Fruit fly (Drosophila melanogaster): ENCODE measurements around the gene Obp83b.

Gene Obp83b

DNA sequence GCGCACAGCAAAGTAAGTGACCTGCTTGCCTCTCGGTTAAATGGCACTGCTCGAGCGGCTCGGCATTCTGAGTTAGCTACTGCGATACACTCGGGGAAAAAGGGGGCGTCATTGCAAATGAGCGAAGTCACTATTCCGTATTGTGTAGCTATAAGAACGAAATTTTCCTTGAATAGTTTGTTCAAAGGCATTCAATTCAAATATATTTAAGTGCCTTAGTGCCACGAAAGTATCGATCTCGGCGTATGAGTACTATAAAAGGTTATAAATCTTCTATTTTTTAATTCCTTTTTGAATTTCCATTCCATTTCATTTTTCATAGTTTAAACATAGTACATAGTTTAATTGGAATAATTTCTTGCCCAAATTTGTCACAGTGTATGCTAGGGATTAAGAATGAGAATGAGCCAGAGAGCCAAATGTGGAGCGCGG lies 21.6 kb upstream of the Obp83b start (continued):
- no peak for TF ChIP-seq CG4730 (GFP tag; IDR thresholded peaks at IDR 0.05)
- peak; percentile 57 for TF ChIP-seq az2 (GFP tag; optimal IDR thresholded peaks at IDR 0.05)
- no peak for TF ChIP-seq gsb (GFP tag; IDR thresholded peaks at IDR 0.05)
- peak; percentile 26 for TF ChIP-seq CG12155 (GFP tag; optimal IDR thresholded peaks at IDR 0.05)
- TF ChIP-seq Ravus (GFP tag; IDR thresholded peaks at IDR 0.05) = no peak
- no peak for TF ChIP-seq Poxn (GFP tag; IDR thresholded peaks at IDR 0.05)
- TF ChIP-seq Side (GFP tag; optimal IDR thresholded peaks at IDR 0.05) = no peak
- TF ChIP-seq Fer1 (GFP tag; optimal IDR thresholded peaks at IDR 0.05) = peak; percentile 49
- peak; percentile 30 for TF ChIP-seq Abd-B (GFP tag; optimal IDR thresholded peaks at IDR 0.05)
- TF ChIP-seq BEAF-32 (GFP tag; optimal IDR thresholded peaks at IDR 0.05) = no peak
- no peak for TF ChIP-seq CG7987 (GFP tag; optimal IDR thresholded peaks at IDR 0.05)
- TF ChIP-seq CG8944 (GFP tag; optimal IDR thresholded peaks at IDR 0.05) = peak; percentile 26
- 0 out of 2 replicates have a peak, but pooled peaks have one; percentile 23 for TF ChIP-seq H2.0 (GFP tag; IDR thresholded peaks at IDR 0.05)
- peak; percentile 70 for TF ChIP-seq row (GFP tag; IDR thresholded peaks at IDR 0.05)
- no peak for TF ChIP-seq CG14667 (GFP tag; IDR thresholded peaks at IDR 0.05)
- TF ChIP-seq Optix (GFP tag; IDR thresholded peaks at IDR 0.05) = no peak
- no peak for TF ChIP-seq CG15514 (GFP tag; optimal IDR thresholded peaks at IDR 0.05)
- TF ChIP-seq CG13287 (GFP tag; IDR thresholded peaks at IDR 0.05; ENCODE audit: partially characterized antibody) = no peak
- TF ChIP-seq rib (GFP tag; IDR thresholded peaks at IDR 0.05) = no peak
- TF ChIP-seq pum (GFP tag; optimal IDR thresholded peaks at IDR 0.05) = no peak
- peak; percentile 61 for TF ChIP-seq CG11504 (tag; optimal IDR thresholded peaks at IDR 0.05)
- peak; percentile 42 for TF ChIP-seq CG16863 (GFP tag; optimal IDR thresholded peaks at IDR 0.05)
- TF ChIP-seq CG8359 (GFP tag; optimal IDR thresholded peaks at IDR 0.05; ENCODE audit: borderline replicate concordance) = no peak
- TF ChIP-seq CG2129 (GFP tag; IDR thresholded peaks at IDR 0.05; ENCODE audit: partially characterized antibody) = no peak
- no peak for TF ChIP-seq gfzf (GFP tag; optimal IDR thresholded peaks at IDR 0.05)
- TF ChIP-seq CG17829 (tag; optimal IDR thresholded peaks at IDR 0.05) = peak; percentile 46
- TF ChIP-seq CG2889 (GFP tag; IDR thresholded peaks at IDR 0.05) = no peak
- no peak for TF ChIP-seq H15 (GFP tag; IDR thresholded peaks at IDR 0.05)
- TF ChIP-seq Hr3 (GFP tag; optimal IDR thresholded peaks at IDR 0.05) = peak; percentile 38
- TF ChIP-seq crol (GFP tag; IDR thresholded peaks at IDR 0.05) = no peak
- no peak for TF ChIP-seq nom (GFP tag; optimal IDR thresholded peaks at IDR 0.05)
- no peak for TF ChIP-seq sna (GFP tag; IDR thresholded peaks at IDR 0.05; ENCODE audit: partially characterized antibody)
- no peak for TF ChIP-seq CG15601 (tag; optimal IDR thresholded peaks at IDR 0.05)
- no peak for TF ChIP-seq CG14050 (GFP tag; IDR thresholded peaks at IDR 0.05)
- no peak for TF ChIP-seq CG14860 (GFP tag; IDR thresholded peaks at IDR 0.05; ENCODE audit: partially characterized antibody)
- peak; percentile 49 for TF ChIP-seq CG18476 (GFP tag; optimal IDR thresholded peaks at IDR 0.05)
- TF ChIP-seq disco-r (GFP tag; optimal IDR thresholded peaks at IDR 0.05) = peak; percentile 5
- TF ChIP-seq PHDP (tag; optimal IDR thresholded peaks at IDR 0.05) = peak; percentile 62
- TF ChIP-seq CG10462 (GFP tag; optimal IDR thresholded peaks at IDR 0.05) = no peak
- no peak for TF ChIP-seq wdn (GFP tag; IDR thresholded peaks at IDR 0.05)
- no peak for TF ChIP-seq CG31365 (tag; optimal IDR thresholded peaks at IDR 0.05)
- TF ChIP-seq scrt (GFP tag; optimal IDR thresholded peaks at IDR 0.05) = no peak
- peak; percentile 39 for TF ChIP-seq CG10147 (GFP tag; optimal IDR thresholded peaks at IDR 0.05)
- peak; percentile 65 for TF ChIP-seq CG13424 (tag; optimal IDR thresholded peaks at IDR 0.05)
- no peak for TF ChIP-seq Hr78 (GFP tag; optimal IDR thresholded peaks at IDR 0.05)
- no peak for TF ChIP-seq CG7928 (GFP tag; optimal IDR thresholded peaks at IDR 0.05)
- TF ChIP-seq maf-S (GFP tag; optimal IDR thresholded peaks at IDR 0.05) = no peak
- no peak for TF ChIP-seq tup (GFP tag; optimal IDR thresholded peaks at IDR 0.05)
- TF ChIP-seq CG34422 (GFP tag; IDR thresholded peaks at IDR 0.05) = no peak
- no peak for TF ChIP-seq TFAM (GFP tag; optimal IDR thresholded peaks at IDR 0.05)
- no peak for TF ChIP-seq CG3163 (GFP tag; optimal IDR thresholded peaks at IDR 0.05)

Measured in whole organism, embryonic.